Worm (Caenorhabditis elegans) whole organism, early embryonic: ENCODE measurements around the gene Y80D4G.2.

Source experiments
- B0310.2 ChIP-seq: sonication (generic microtip); optimal IDR thresholded peaks from 2 replicates; lab custom pipeline; 2016; ENCODE audit warnings: mild to moderate bottlenecking, missing genetic modification characterization, missing compliant biosample characterization
- aly-1 ChIP-seq: sonication (generic microtip); optimal IDR thresholded peaks from 2 replicates; lab custom pipeline; 2016; ENCODE audit warnings: missing genetic modification characterization, missing compliant biosample characterization
- ceh-13 ChIP-seq: fragments of 200-800 bp; sonication (Bioruptor generic); optimal IDR thresholded peaks from 2 replicates; lab custom pipeline; 2018; ENCODE audit warnings: mild to moderate bottlenecking, missing genetic modification characterization, missing compliant biosample characterization
- ceh-36 ChIP-seq: sonication (generic microtip); optimal IDR thresholded peaks from 2 replicates; lab custom pipeline; 2016; ENCODE audit warnings: missing genetic modification characterization, inconsistent platforms, missing compliant biosample characterization
- ets-7 ChIP-seq: sonication (generic microtip); optimal IDR thresholded peaks from 2 replicates; lab custom pipeline; 2016; ENCODE audit warnings: missing genotype, missing genetic modification characterization, missing compliant biosample characterization
- hmbx-1 ChIP-seq: sonication (generic microtip); optimal IDR thresholded peaks from 2 replicates; lab custom pipeline; 2016; ENCODE audit warnings: mild to moderate bottlenecking, missing genetic modification characterization, missing compliant biosample characterization
- hmg-4 ChIP-seq: fragments of 200-800 bp; sonication (Bioruptor generic); optimal IDR thresholded peaks from 2 replicates; lab custom pipeline; 2018; ENCODE audit warnings: mild to moderate bottlenecking, missing genetic modification characterization, missing compliant biosample characterization
- pes-1 ChIP-seq: fragments of 200-800 bp; sonication (Bioruptor generic); IDR thresholded peaks from 2 replicates; pipeline ENCODE4 v1.3.6; 2022; ENCODE audit warnings: missing genetic modification reagents, missing genetic modification characterization, missing compliant biosample characterization
- sea-1 ChIP-seq: fragments of 200-800 bp; sonication (Bioruptor generic); conservative IDR thresholded peaks from 2 replicates; pipeline ENCODE4 v1.3.6; 2022; ENCODE audit warnings: missing genetic modification characterization, missing compliant biosample characterization
- tbx-37 ChIP-seq: fragments of 200-800 bp; sonication (Bioruptor generic); conservative IDR thresholded peaks from 2 replicates; pipeline ENCODE4 v1.3.6; 2022; ENCODE audit warnings: missing genetic modification reagents, missing genetic modification characterization, missing compliant biosample characterization
- tra-4 ChIP-seq: sonication (generic microtip); optimal IDR thresholded peaks from 2 replicates; lab custom pipeline; 2017; ENCODE audit warnings: missing genetic modification characterization, missing compliant biosample characterization

Gene Y80D4G.2

ce11 chrIII:7544211-7544610 is 50.2 kb downstream of the Y80D4G.2 start:
- TF ChIP-seq ets-7 (tag; lab: Kevin White, UChicago) = no peak
- no peak for TF ChIP-seq ceh-13 (GFP tag; lab: Kevin White, UChicago)
- TF ChIP-seq hmbx-1 (tag; lab: Kevin White, UChicago) = no peak
- TF ChIP-seq sea-1 (GFP tag; lab: Robert Waterston, UW) = no peak
- TF ChIP-seq aly-1 (tag; lab: Kevin White, UChicago) = no peak
- no peak for TF ChIP-seq B0310.2 (tag; lab: Kevin White, UChicago)
- TF ChIP-seq ceh-36 (tag; lab: Kevin White, UChicago) = no peak
- TF ChIP-seq tbx-37 (GFP tag; lab: Robert Waterston, UW) = no peak
- no peak for TF ChIP-seq hmg-4
- TF ChIP-seq pes-1 (GFP tag; lab: Robert Waterston, UW) = no peak
- no peak for TF ChIP-seq tra-4 (tag; lab: Kevin White, UChicago)
